Worm (Caenorhabditis elegans) whole organism, midembryonic: ENCODE results near the gene Y102A11A.5.

ENCODE experiments used
- T22C8.4 ChIP-seq: fragments of 200-800 bp; sonication (Bioruptor generic); IDR thresholded peaks from 2 replicates; pipeline ENCODE4 v1.3.6; 2022; ENCODE audit warnings: missing genetic modification characterization, missing compliant biosample characterization
- cog-1 ChIP-seq: sonication (generic microtip); optimal IDR thresholded peaks from 2 replicates; lab custom pipeline; 2016; ENCODE audit warnings: missing genetic modification characterization, missing compliant biosample characterization
- flt-1 ChIP-seq: fragments of 200-800 bp; sonication (Bioruptor generic); IDR thresholded peaks from 2 replicates; pipeline ENCODE4 v1.3.6; 2022; ENCODE audit warnings: missing genetic modification characterization, missing compliant biosample characterization
- klf-2 ChIP-seq: fragments of 200-800 bp; sonication (Bioruptor generic); conservative IDR thresholded peaks from 2 replicates; pipeline ENCODE4 v1.3.6; 2022; ENCODE audit warnings: missing genetic modification reagents, missing genetic modification characterization, missing compliant biosample characterization
- med-1 ChIP-seq: sonication (generic microtip); optimal IDR thresholded peaks from 2 replicates; lab custom pipeline; 2017; ENCODE audit warnings: missing genetic modification characterization, mild to moderate bottlenecking, missing compliant biosample characterization, antibody characterized with exemption, missing genetic modification reagents; ENCODE audit not compliant: insufficient read depth
- ref-1 ChIP-seq: fragments of 200-800 bp; sonication (Bioruptor generic); conservative IDR thresholded peaks from 2 replicates; pipeline ENCODE4 v1.3.6; 2022; ENCODE audit warnings: missing genetic modification reagents, missing genetic modification characterization, missing compliant biosample characterization
- tab-1 ChIP-seq: fragments of 200-800 bp; sonication (Bioruptor generic); IDR thresholded peaks from 2 replicates; pipeline ENCODE4 v1.3.6; 2022; ENCODE audit warnings: missing genetic modification characterization, missing compliant biosample characterization
- ztf-23 ChIP-seq: fragments of 200-800 bp; sonication (Bioruptor generic); IDR thresholded peaks from 2 replicates; pipeline ENCODE4 v1.3.6; 2022; ENCODE audit warnings: missing genetic modification reagents, missing genetic modification characterization, missing compliant biosample characterization
- ztf-29 ChIP-seq: fragments of 200-800 bp; sonication (Bioruptor generic); IDR thresholded peaks from 2 replicates; pipeline ENCODE4 v1.3.6; 2022; ENCODE audit warnings: missing genetic modification reagents, missing genetic modification characterization, missing compliant biosample characterization

DNA sequence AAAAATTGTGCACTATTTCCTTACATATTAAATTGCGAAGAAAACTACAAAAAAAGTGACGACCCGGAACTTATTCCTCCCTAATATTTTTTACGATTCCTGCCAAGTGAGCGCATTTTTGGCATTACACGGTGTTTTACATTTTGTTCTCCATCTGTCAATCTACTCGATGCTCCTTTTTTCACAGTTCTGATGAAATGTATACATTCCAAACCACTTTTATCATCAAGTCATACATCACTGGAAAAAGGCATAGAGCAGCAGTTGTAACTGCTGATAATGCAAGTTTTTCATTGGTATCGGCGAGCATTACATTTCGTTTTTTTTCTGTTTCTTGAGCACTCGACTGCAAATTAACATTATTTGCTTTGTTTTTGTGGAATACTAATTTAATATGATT is 13.2 kb downstream of the Y102A11A.5 start:
- TF ChIP-seq ztf-23 (GFP tag; lab: Robert Waterston, UW) (no peak), ref-1 (GFP tag; lab: Robert Waterston, UW) (no peak), T22C8.4 (no peak), ztf-29 (no peak), flt-1 (no peak), med-1 (GFP tag; lab: Kevin White, UChicago) (no peak), klf-2 (GFP tag; lab: Robert Waterston, UW) (no peak), tab-1 (GFP tag; lab: Robert Waterston, UW) (no peak), cog-1 (tag; lab: Kevin White, UChicago) (no peak)
